Worm (Caenorhabditis elegans) whole organism, late embryonic: Measurements from ENCODE around the gene ser-1.
A peak's percentile ranks its signal among the peaks of the same experiment; 100 is the strongest.

Experiments used
- ahr-1 ChIP-seq: sonication (generic microtip); optimal IDR thresholded peaks from 2 replicates; lab custom pipeline; 2016; ENCODE audit warnings: missing genetic modification characterization, missing compliant biosample characterization
- madf-2 ChIP-seq: sonication (generic microtip); optimal IDR thresholded peaks from 2 replicates; lab custom pipeline; 2017; ENCODE audit warnings: missing genetic modification characterization, missing compliant biosample characterization

DNA sequence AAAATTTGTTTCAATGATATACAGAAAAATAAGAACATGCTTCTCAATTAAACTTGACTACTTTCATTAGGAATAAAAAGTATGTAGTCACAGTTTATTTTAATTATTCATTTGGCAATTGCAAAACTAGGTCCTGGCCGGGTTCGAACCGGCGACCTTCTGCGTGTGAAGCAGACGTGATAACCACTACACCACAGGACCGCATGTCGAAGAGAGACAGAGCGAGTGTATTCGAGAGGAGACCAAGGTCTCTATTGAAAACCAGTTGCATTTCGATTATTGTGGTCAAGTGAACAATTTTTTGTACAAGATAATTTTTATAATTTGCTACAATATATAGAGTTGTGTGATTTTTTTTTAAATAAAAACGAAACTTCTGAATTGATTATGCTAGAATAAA, 11.3 kb downstream of the ser-1 start:
- TF ChIP-seq madf-2 (tag; lab: Kevin White, UChicago) (peak; percentile 24), ahr-1 (tag; lab: Kevin White, UChicago) (peak; percentile 23)
